Fruit fly (Drosophila melanogaster) whole organism, adult: ENCODE measurements around the gene CG9356.

Experiments used
- CG5204 ChIP-seq: fragments of 200-800 bp; sonication (Bioruptor generic); optimal IDR thresholded peaks from 2 replicates; lab custom pipeline; 2016; ENCODE audit warnings: missing biosample characterization, missing genetic modification characterization
- Clk ChIP-seq: fragments of 200-800 bp; sonication (Bioruptor generic); optimal IDR thresholded peaks from 2 replicates; lab custom pipeline; 2017; ENCODE audit warnings: missing biosample characterization, missing genetic modification characterization
- Crg-1 ChIP-seq: fragments of 200-800 bp; sonication (Bioruptor generic); optimal IDR thresholded peaks from 2 replicates; lab custom pipeline; 2016; ENCODE audit warnings: missing biosample characterization, missing genetic modification characterization

DNA sequence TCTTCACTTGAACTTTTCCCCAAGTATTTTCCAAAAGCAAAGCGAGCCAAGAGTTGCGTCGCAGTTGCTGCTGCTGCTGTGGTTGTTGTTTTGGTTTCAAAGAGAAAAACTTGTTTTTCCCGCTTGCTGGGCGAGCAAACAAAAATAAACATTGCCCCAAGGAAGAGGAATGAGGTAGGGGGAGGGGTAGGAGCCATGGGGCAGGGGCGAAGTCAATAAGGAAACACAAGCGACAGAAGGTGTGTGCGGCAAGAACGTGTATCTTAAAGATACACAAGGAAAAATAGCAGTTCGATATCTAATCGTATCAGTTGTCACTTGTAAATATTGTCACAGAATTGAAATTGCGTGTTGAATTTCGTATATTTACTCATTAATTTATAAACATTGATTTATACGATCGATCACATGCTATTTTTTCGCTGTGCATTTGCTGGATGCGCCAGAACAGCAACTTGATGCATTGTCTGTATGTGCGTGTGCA, 10.5 kb downstream of the CG9356 start:
- TF ChIP-seq CG5204 (GFP tag; lab: Kevin White, UChicago) (no peak), Clk (GFP tag; lab: Kevin White, UChicago) (no peak), Crg-1 (no peak)
